Fruit fly (Drosophila melanogaster) whole organism, embryonic: ENCODE data around the gene Adgf-B.

Experiments used
- Aef1 ChIP-seq: fragments of 200-800 bp; sonication (Bioruptor generic); IDR thresholded peaks from 3 replicates; pipeline ENCODE4 v1.3.6; 2022; ENCODE audit warnings: missing biosample characterization, missing genetic modification characterization
- Awh ChIP-seq: fragments of 200-800 bp; sonication (Bioruptor generic); IDR thresholded peaks from 2 replicates; pipeline ENCODE4, ENCODE4 v1.3.6; 2022; ENCODE audit warnings: missing biosample characterization, missing genetic modification characterization
- B-H1 ChIP-seq: fragments of 200-800 bp; sonication (Bioruptor generic); IDR thresholded peaks from 3 replicates; pipeline ENCODE4 v1.3.6; 2022; ENCODE audit warnings: missing biosample characterization, missing genetic modification characterization
- BEAF-32 ChIP-seq: fragments of 200-800 bp; sonication (Bioruptor generic); optimal IDR thresholded peaks from 3 replicates; lab custom pipeline; 2017; ENCODE audit warnings: missing biosample characterization, missing genetic modification characterization, mild to moderate bottlenecking, moderate library complexity, missing genetic modification reagents
- CG10147 ChIP-seq: fragments of 200-800 bp; sonication (Bioruptor generic); optimal IDR thresholded peaks from 2 replicates; lab custom pipeline; 2019; ENCODE audit warnings: missing biosample characterization, mild to moderate bottlenecking, missing genetic modification characterization, moderate library complexity
- CG1024 ChIP-seq: fragments of 200-800 bp; sonication (Bioruptor generic); IDR thresholded peaks from 2 replicates; pipeline ENCODE4 v1.3.6; 2022; ENCODE audit warnings: missing biosample characterization, missing genetic modification characterization
- CG10321 ChIP-seq: fragments of 200-800 bp; sonication (Bioruptor generic); IDR thresholded peaks from 2 replicates; pipeline ENCODE4 v1.3.6; 2022; ENCODE audit warnings: missing biosample characterization, missing genetic modification characterization
- CG11560 ChIP-seq: fragments of 200-800 bp; sonication (Bioruptor generic); IDR thresholded peaks from 3 replicates; pipeline ENCODE4 v1.3.6; 2022; ENCODE audit warnings: missing biosample characterization, missing genetic modification characterization
- CG12219 ChIP-seq: fragments of 200-800 bp; sonication (Bioruptor generic); optimal IDR thresholded peaks from 3 replicates; lab custom pipeline; 2018; ENCODE audit warnings: missing biosample characterization, mild to moderate bottlenecking, missing genetic modification characterization
- CG14050 ChIP-seq: fragments of 200-800 bp; sonication (Bioruptor generic); IDR thresholded peaks from 3 replicates; pipeline ENCODE4 v1.3.6; 2022; ENCODE audit warnings: missing biosample characterization, missing genetic modification characterization
- CG1603 ChIP-seq: fragments of 200-800 bp; sonication (Bioruptor generic); optimal IDR thresholded peaks from 2 replicates; lab custom pipeline; 2019; ENCODE audit warnings: missing biosample characterization, mild to moderate bottlenecking, missing genetic modification characterization, moderate library complexity
- CG17802 ChIP-seq: fragments of 200-800 bp; sonication (Bioruptor generic); optimal IDR thresholded peaks from 2 replicates; lab custom pipeline; 2018; ENCODE audit warnings: missing biosample characterization, mild to moderate bottlenecking, missing genetic modification characterization, moderate library complexity
- CG18011 ChIP-seq: fragments of 200-800 bp; sonication (Bioruptor generic); optimal IDR thresholded peaks from 2 replicates; lab custom pipeline; 2017; ENCODE audit warnings: missing biosample characterization, missing genetic modification characterization, mild to moderate bottlenecking, moderate library complexity, missing genotype
- CG18262 ChIP-seq: fragments of 200-800 bp; optimal IDR thresholded peaks from 3 replicates; lab custom pipeline; 2019; ENCODE audit warnings: missing biosample characterization, mild to moderate bottlenecking, missing genetic modification characterization, moderate library complexity
- CG31388 ChIP-seq: fragments of 200-800 bp; sonication (Bioruptor generic); optimal IDR thresholded peaks from 2 replicates; lab custom pipeline; 2016; ENCODE audit warnings: missing biosample characterization, missing genetic modification characterization
- CG34422 ChIP-seq: fragments of 200-800 bp; sonication (Bioruptor generic); IDR thresholded peaks from 3 replicates; pipeline ENCODE4 v1.3.6; 2022; ENCODE audit warnings: missing biosample characterization, missing genetic modification characterization
- CG3838 ChIP-seq: fragments of 200-800 bp; sonication (Bioruptor generic); optimal IDR thresholded peaks from 3 replicates; lab custom pipeline; 2016; ENCODE audit warnings: missing biosample characterization, missing genetic modification characterization
- CG4360 ChIP-seq: fragments of 200-800 bp; sonication (Bioruptor generic); IDR thresholded peaks from 2 replicates; pipeline ENCODE4 v1.3.6; 2022; ENCODE audit warnings: missing biosample characterization, missing genetic modification characterization
- CG6272 ChIP-seq: fragments of 200-800 bp; sonication (Bioruptor generic); IDR thresholded peaks from 2 replicates; pipeline ENCODE4 v1.3.6; 2022; ENCODE audit warnings: missing biosample characterization, missing genetic modification characterization
- CG6791 ChIP-seq: fragments of 200-800 bp; sonication (Bioruptor generic); IDR thresholded peaks from 3 replicates; pipeline ENCODE4 v1.3.6; 2022; ENCODE audit warnings: missing biosample characterization, missing genetic modification characterization; ENCODE audit not compliant: partially characterized antibody
- Chrac-16 ChIP-seq: fragments of 200-800 bp; sonication (Bioruptor generic); optimal IDR thresholded peaks from 3 replicates; lab custom pipeline; 2016; ENCODE audit warnings: missing biosample characterization, missing genetic modification characterization
- Hmr ChIP-seq: fragments of 200-800 bp; sonication (Bioruptor generic); optimal IDR thresholded peaks from 3 replicates; lab custom pipeline; 2017; ENCODE audit warnings: mild to moderate bottlenecking, missing biosample characterization, missing genetic modification reagents, missing genetic modification characterization
- NFAT ChIP-seq: fragments of 200-800 bp; sonication (Bioruptor generic); IDR thresholded peaks from 2 replicates; pipeline ENCODE4 v1.3.6; 2022; ENCODE audit warnings: missing biosample characterization, missing genetic modification characterization
- Poxn ChIP-seq: fragments of 200-800 bp; sonication (Bioruptor generic); IDR thresholded peaks from 2 replicates; pipeline ENCODE4 v1.3.6; 2022; ENCODE audit warnings: missing biosample characterization, missing genetic modification characterization
- Rx ChIP-seq: fragments of 200-800 bp; sonication (Bioruptor generic); IDR thresholded peaks from 2 replicates; pipeline ENCODE4 v1.3.6; 2022; ENCODE audit warnings: missing biosample characterization, missing genetic modification characterization
- Six4 ChIP-seq: fragments of 200-800 bp; sonication (Bioruptor generic); optimal IDR thresholded peaks from 2 replicates; lab custom pipeline; 2016; ENCODE audit warnings: missing biosample characterization, missing genetic modification characterization
- Sry-δ ChIP-seq: fragments of 200-800 bp; sonication (Bioruptor generic); optimal IDR thresholded peaks from 2 replicates; lab custom pipeline; 2016; ENCODE audit warnings: missing biosample characterization, missing genetic modification characterization
- Xrp1 ChIP-seq: fragments of 200-800 bp; sonication (Bioruptor generic); IDR thresholded peaks from 2 replicates; pipeline ENCODE4 v1.3.6; 2022; ENCODE audit warnings: missing biosample characterization, missing genetic modification characterization
- bsh ChIP-seq, 2 experiments: fragments of 200-800 bp; sonication (Bioruptor generic); optimal IDR thresholded peaks; 2 replicates each; lab custom pipeline; 2017 to 2018; ENCODE audit warnings: mild to moderate bottlenecking in 2 of 2, missing biosample characterization in 2 of 2, missing genetic modification characterization in 2 of 2, moderate library complexity in 1 of 2
- crol ChIP-seq: fragments of 200-800 bp; sonication (Bioruptor generic); IDR thresholded peaks from 2 replicates; pipeline ENCODE4 v1.3.6; 2022; ENCODE audit warnings: missing biosample characterization, missing genetic modification characterization
- fu2 ChIP-seq: fragments of 200-800 bp; sonication (Bioruptor generic); optimal IDR thresholded peaks from 2 replicates; lab custom pipeline; 2016; ENCODE audit warnings: missing biosample characterization, missing genetic modification characterization
- gt ChIP-seq: fragments of 200-800 bp; sonication (Bioruptor generic); IDR thresholded peaks from 2 replicates; pipeline ENCODE4 v1.3.6; 2022; ENCODE audit warnings: missing biosample characterization, missing genetic modification characterization
- kni ChIP-seq: fragments of 200-800 bp; sonication (Bioruptor generic); optimal IDR thresholded peaks from 3 replicates; lab custom pipeline; 2017; ENCODE audit warnings: mild to moderate bottlenecking, missing biosample characterization, missing genetic modification reagents, missing genetic modification characterization
- lbe ChIP-seq: fragments of 200-800 bp; sonication (Bioruptor generic); optimal IDR thresholded peaks from 2 replicates; lab custom pipeline; 2016; ENCODE audit warnings: missing biosample characterization, mild to moderate bottlenecking, missing genetic modification characterization
- lov ChIP-seq, 2 experiments: fragments of 200-800 bp in 1 of 2; fragments of >200 bp in 1 of 2; sonication (Bioruptor generic) in 1 of 2; IDR thresholded peaks in 1 of 2; optimal IDR thresholded peaks in 1 of 2; 2 replicates in 1 of 2; 3 replicates in 1 of 2; pipeline versions ENCODE4 v1.3.6 to Lab custom; 2017 to 2022; ENCODE audit warnings: missing biosample characterization in 1 of 2, missing genetic modification characterization in 1 of 2
- mam ChIP-seq: fragments of 200-800 bp; sonication (Bioruptor generic); optimal IDR thresholded peaks from 3 replicates; lab custom pipeline; 2016; ENCODE audit warnings: missing biosample characterization, missing genetic modification characterization
- mirr ChIP-seq: fragments of 200-800 bp; sonication (Bioruptor generic); optimal IDR thresholded peaks from 3 replicates; lab custom pipeline; 2018; ENCODE audit warnings: missing biosample characterization, mild to moderate bottlenecking, missing genetic modification characterization
- oc ChIP-seq: fragments of 200-800 bp; sonication (Bioruptor generic); optimal IDR thresholded peaks from 2 replicates; lab custom pipeline; 2018; ENCODE audit warnings: missing biosample characterization, mild to moderate bottlenecking, missing genetic modification characterization, moderate library complexity
- ranshi ChIP-seq: fragments of 200-800 bp; sonication (Bioruptor generic); IDR thresholded peaks from 2 replicates; pipeline ENCODE4 v1.3.6; 2022; ENCODE audit warnings: missing biosample characterization, missing genetic modification characterization
- so ChIP-seq: fragments of 200-800 bp; sonication (Bioruptor generic); IDR thresholded peaks from 3 replicates; pipeline ENCODE4 v1.3.6; 2022; ENCODE audit warnings: missing biosample characterization, missing genetic modification characterization
- stwl ChIP-seq: fragments of 200-800 bp; sonication (Bioruptor generic); optimal IDR thresholded peaks from 3 replicates; lab custom pipeline; 2018; ENCODE audit warnings: missing biosample characterization, mild to moderate bottlenecking, missing genetic modification characterization, moderate library complexity
- tna ChIP-seq: fragments of 200-800 bp; sonication (Bioruptor generic); IDR thresholded peaks from 2 replicates; pipeline ENCODE4 v1.3.6; 2022; ENCODE audit warnings: missing biosample characterization, missing genetic modification characterization; ENCODE audit not compliant: partially characterized antibody
- unc-4 ChIP-seq: fragments of 200-800 bp; sonication (Bioruptor generic); IDR thresholded peaks from 2 replicates; pipeline ENCODE4 v1.3.6; 2022; ENCODE audit warnings: missing biosample characterization, missing genetic modification characterization; ENCODE audit not compliant: partially characterized antibody
- vnd ChIP-seq: fragments of 200-800 bp; sonication (Bioruptor generic); IDR thresholded peaks from 3 replicates; pipeline ENCODE4 v1.3.6; 2022; ENCODE audit warnings: missing biosample characterization, missing genetic modification characterization; ENCODE audit not compliant: partially characterized antibody
- wek ChIP-seq: fragments of 200-800 bp; sonication (Bioruptor generic); optimal IDR thresholded peaks from 3 replicates; lab custom pipeline; 2018; ENCODE audit warnings: missing biosample characterization, mild to moderate bottlenecking, missing genetic modification characterization, moderate library complexity
- zen2 ChIP-seq: fragments of 200-800 bp; sonication (Bioruptor generic); IDR thresholded peaks from 3 replicates; pipeline ENCODE4 v1.3.6; 2022; ENCODE audit warnings: missing biosample characterization, missing genetic modification characterization; ENCODE audit not compliant: partially characterized antibody

Adgf-B gene

dm6 chr3L:17758084-17758211 lies 7.6 kb upstream of the Adgf-B start, which contains the start of gene CG32182:
Gene CG32182, plus strand, starts transcription at chr3L:17758112.
- no peak for TF ChIP-seq lov (optimal IDR thresholded peaks at IDR 0.05; lab: Kevin White, UChicago)
- 0 out of 3 replicates have a peak, but pooled peaks have one; percentile 2 for TF ChIP-seq lov (GFP tag; IDR thresholded peaks at IDR 0.05; lab: Robert Waterston, UW)
- TF ChIP-seq CG6791 = 0 out of 3 replicates have a peak, but pooled peaks have one; percentile 3
- no peak for TF ChIP-seq BEAF-32 (GFP tag; lab: Kevin White, UChicago)
- TF ChIP-seq, all 482 proteins: peak for 2

DNA sequence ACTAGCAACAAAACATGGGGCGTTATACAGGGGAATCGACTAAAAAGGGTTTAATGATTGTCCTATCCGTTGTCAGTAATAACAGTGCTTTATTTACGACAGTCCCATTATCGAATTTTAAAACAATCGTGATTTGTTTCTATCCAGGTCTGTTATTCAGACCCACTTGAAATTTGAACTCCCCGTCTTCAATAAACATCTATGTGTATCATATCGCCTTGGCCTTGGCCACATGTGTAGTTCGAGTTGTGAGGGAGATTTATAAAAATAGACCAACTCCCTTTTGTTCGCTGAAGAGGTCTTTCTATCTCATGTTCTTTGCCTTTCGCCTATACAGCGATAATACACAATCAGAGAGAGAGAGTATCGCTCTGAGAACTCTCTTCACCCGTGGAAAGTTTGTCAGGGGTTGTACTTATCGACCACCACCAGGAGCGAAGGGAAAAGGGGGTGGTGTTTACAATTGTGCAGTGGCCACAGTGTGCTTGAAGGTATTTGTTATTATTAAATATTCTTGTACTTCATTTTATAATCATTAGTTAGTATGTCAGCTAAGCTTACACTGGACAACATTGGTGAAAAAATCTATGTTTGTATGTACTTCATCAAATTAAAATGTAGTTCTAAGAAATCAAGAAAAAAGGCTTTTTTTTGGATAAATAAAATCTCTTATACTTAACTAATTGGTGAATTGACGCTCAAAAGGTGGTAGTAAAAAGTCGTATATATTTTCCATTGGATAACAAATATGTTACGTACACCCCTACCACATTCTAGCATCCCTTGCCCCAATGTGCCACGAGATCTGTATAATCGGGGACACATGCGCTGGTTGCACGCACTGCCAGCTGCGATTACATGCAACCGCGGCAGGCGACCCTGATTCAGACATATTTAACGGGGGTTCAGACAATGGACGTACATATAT lies 7.0 kb upstream of the Adgf-B start:
- TF ChIP-seq vnd (GFP tag; lab: Robert Waterston, UW) (no peak), CG6272 (no peak), B-H1 (GFP tag; lab: Robert Waterston, UW) (peak; percentile 54; the same call in 2 of the 3 replicates), CG18262 (tag; lab: Kevin White, UChicago) (peak; percentile 97), CG17802 (peak; percentile 44), Chrac-16 (GFP tag; lab: Kevin White, UChicago) (peak; percentile 76), stwl (tag; lab: Kevin White, UChicago) (peak; percentile 21), Six4 (GFP tag; lab: Kevin White, UChicago) (peak; percentile 72), unc-4 (GFP tag; lab: Robert Waterston, UW) (no peak), Xrp1 (GFP tag; lab: Robert Waterston, UW) (peak; percentile 85), fu2 (GFP tag; lab: Kevin White, UChicago) (no peak), CG11560 (tag; lab: Robert Waterston, UW) (no peak), CG1024 (GFP tag; lab: Robert Waterston, UW) (peak; percentile 45; the same call in 1 of the 2 replicates), CG18011 (GFP tag; lab: Kevin White, UChicago) (no peak), CG34422 (GFP tag; lab: Robert Waterston, UW) (peak; percentile 72; the same call in 2 of the 3 replicates), mam (GFP tag; lab: Kevin White, UChicago) (no peak), lbe (no peak), mirr (GFP tag; lab: Kevin White, UChicago) (no peak), wek (GFP tag; lab: Kevin White, UChicago) (no peak), CG10321 (GFP tag; lab: Robert Waterston, UW) (no peak), CG10147 (peak; percentile 11), ranshi (peak; percentile 26; the same call in 1 of the 2 replicates), bsh (GFP tag; optimal IDR thresholded peaks at IDR 0.05; lab: Kevin White, UChicago) (peak in 1 of 2 experiments; percentile 88), Sry-δ (GFP tag; lab: Kevin White, UChicago) (no peak), crol (peak; percentile 88), CG31388 (peak; percentile 32), Hmr (GFP tag; lab: Kevin White, UChicago) (peak; percentile 51), Rx (GFP tag; lab: Robert Waterston, UW) (peak; percentile 57; the same call in 1 of the 2 replicates), CG1603 (tag; lab: Kevin White, UChicago) (peak; percentile 46), gt (GFP tag; lab: Robert Waterston, UW) (peak; percentile 46), CG12219 (GFP tag; lab: Kevin White, UChicago) (peak; percentile 72), kni (GFP tag; lab: Kevin White, UChicago) (peak; percentile 67), oc (tag; lab: Kevin White, UChicago) (peak; percentile 64), tna (GFP tag; lab: Robert Waterston, UW) (no peak), zen2 (GFP tag; lab: Robert Waterston, UW) (no peak), Poxn (GFP tag; lab: Robert Waterston, UW) (no peak), Aef1 (GFP tag; lab: Robert Waterston, UW) (no peak; the same call in 2 of the 3 replicates), so (GFP tag; lab: Robert Waterston, UW) (peak; percentile 40; the same call in 2 of the 3 replicates), CG3838 (GFP tag; lab: Kevin White, UChicago) (peak; percentile 38), CG14050 (GFP tag; lab: Robert Waterston, UW) (peak; percentile 37; the same call in 1 of the 3 replicates), NFAT (GFP tag; lab: Robert Waterston, UW) (no peak), Awh (peak; percentile 65), CG4360 (GFP tag; lab: Robert Waterston, UW) (peak; percentile 28; the same call in 1 of the 2 replicates)
